Worm (Caenorhabditis elegans): ENCODE data around the gene kel-1.

DNA sequence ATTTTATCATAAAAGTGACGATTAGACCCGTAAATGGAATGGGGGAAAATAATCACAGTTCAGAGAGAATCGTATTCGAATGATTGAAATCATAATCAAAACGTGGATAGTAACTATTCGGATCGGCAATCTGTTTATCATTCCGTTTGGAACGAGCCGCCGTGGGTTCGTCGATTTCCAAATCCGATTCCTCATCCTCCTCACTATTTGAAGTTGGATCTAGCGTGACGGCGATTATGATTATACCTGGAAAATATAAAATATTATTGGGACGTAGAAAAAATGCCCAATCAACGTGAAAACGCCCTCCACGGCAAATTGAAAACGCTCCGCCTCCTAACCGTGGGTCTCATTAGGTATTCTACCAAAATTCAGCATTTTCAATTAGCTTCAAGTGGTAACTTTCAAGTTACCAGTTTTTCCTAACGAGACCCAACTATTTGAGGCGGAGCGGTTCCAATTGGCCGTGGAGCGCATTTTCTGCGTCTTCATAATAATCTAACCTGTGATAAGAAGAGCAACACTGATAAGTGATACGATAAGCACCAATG is 42.5 kb downstream of the kel-1 start:
- TF ChIP-seq dsc-1 (tag; optimal IDR thresholded peaks at IDR 0.05) = no peak
- TF ChIP-seq tbx-2 (tag; optimal IDR thresholded peaks at IDR 0.05) = no peak
- no peak for TF ChIP-seq ztf-11 (tag; optimal IDR thresholded peaks at IDR 0.05)
- TF ChIP-seq jun-1 (tag; optimal IDR thresholded peaks at IDR 0.05) = no peak
- TF ChIP-seq mep-1 (tag; optimal IDR thresholded peaks at IDR 0.05) = no peak
- no peak for TF ChIP-seq nhr-12 (tag; optimal IDR thresholded peaks at IDR 0.05)
- TF ChIP-seq dpl-1 (GFP tag; optimal IDR thresholded peaks at IDR 0.05) = no peak
- TF ChIP-seq ama-1 (optimal IDR thresholded peaks at IDR 0.05) = peak; percentile 62
- no peak for TF ChIP-seq lsy-2 (tag; optimal IDR thresholded peaks at IDR 0.05)
- TF ChIP-seq snpc-4 (tag; optimal IDR thresholded peaks at IDR 0.05) = no peak
- no peak for TF ChIP-seq unc-130 (tag; optimal IDR thresholded peaks at IDR 0.05)
- TF ChIP-seq hlh-4 (tag; optimal IDR thresholded peaks at IDR 0.05) = no peak
- TF ChIP-seq vab-15 (tag; optimal IDR thresholded peaks at IDR 0.05) = no peak
